Worm (Caenorhabditis elegans) whole organism, mixed stage, embryonic: Measurements from ENCODE around the gene cpt-4.

ENCODE experiments used
- mls-2 ChIP-seq: sonication (generic microtip); optimal IDR thresholded peaks from 2 replicates; lab custom pipeline; 2016; ENCODE audit warnings: mild to moderate bottlenecking, missing genetic modification characterization, moderate library complexity, missing compliant biosample characterization
- nhr-237 ChIP-seq: fragments of 150-350 bp; optimal IDR thresholded peaks from 2 replicates; lab custom pipeline; 2014; ENCODE audit warnings: missing biosample characterization, missing genetic modification characterization

- TF ChIP-seq mls-2 (tag; lab: Kevin White, UChicago) (no peak), nhr-237 (tag; lab: Kevin White, UChicago) (no peak)
Observed at ce11 chrV:5050073-5050599, 22.6 kb upstream of the cpt-4 start.
